Fruit fly (Drosophila melanogaster): ENCODE measurements around the gene Amnionless.

The Amnionless gene

dm6 chr2L:285596-286023 lies 3.3 kb downstream of the Amnionless start (continued):
- TF ChIP-seq Blimp-1 (GFP tag; optimal IDR thresholded peaks at IDR 0.05) (peak; percentile 41), CG4328 (GFP tag; optimal IDR thresholded peaks at IDR 0.05) (peak; percentile 24), HHEX (GFP tag; optimal IDR thresholded peaks at IDR 0.05) (peak; percentile 55), CG12071 (GFP tag; optimal IDR thresholded peaks at IDR 0.05) (peak; percentile 43), CG34224 (GFP tag; IDR thresholded peaks at IDR 0.05; ENCODE audit: partially characterized antibody) (peak; percentile 26; the same call in 1 of the 3 replicates), gro (GFP tag; optimal IDR thresholded peaks at IDR 0.05) (peak; percentile 59), jumu (GFP tag; optimal IDR thresholded peaks at IDR 0.05) (peak; percentile 13), Ptx1 (GFP tag; IDR thresholded peaks at IDR 0.05) (peak; percentile 45; the same call in 1 of the 2 replicates), Ada2b (GFP tag; IDR thresholded peaks at IDR 0.05) (no peak), org-1 (GFP tag; optimal IDR thresholded peaks at IDR 0.05) (no peak), dimm (GFP tag; IDR thresholded peaks at IDR 0.05) (no peak), CHES-1-like (GFP tag; optimal IDR thresholded peaks at IDR 0.05) (peak; percentile 62), crp (GFP tag; optimal IDR thresholded peaks at IDR 0.05) (peak in 1 of 2 experiments; percentile 44), az2 (GFP tag; optimal IDR thresholded peaks at IDR 0.05) (peak; percentile 42), CG7963 (GFP tag; IDR thresholded peaks at IDR 0.05; ENCODE audit: partially characterized antibody) (no peak), CG4854 (GFP tag; optimal IDR thresholded peaks at IDR 0.05) (no peak), CG17912 (GFP tag; optimal IDR thresholded peaks at IDR 0.05) (peak; percentile 53), ind (GFP tag; optimal IDR thresholded peaks at IDR 0.05) (peak; percentile 35), CG17359 (tag; optimal IDR thresholded peaks at IDR 0.05) (peak; percentile 52), chn (GFP tag; optimal IDR thresholded peaks at IDR 0.05) (peak; percentile 81), CrebB (tag; optimal IDR thresholded peaks at IDR 0.05) (peak; percentile 53), CTCF (GFP tag; optimal IDR thresholded peaks at IDR 0.05) (peak; percentile 25), Gsc (GFP tag; IDR thresholded peaks at IDR 0.05) (no peak), grau (tag; optimal IDR thresholded peaks at IDR 0.05) (peak; percentile 68), croc (GFP tag; conservative IDR thresholded peaks at IDR 0.05) (no peak), CG17612 (GFP tag; IDR thresholded peaks at IDR 0.05) (no peak), tll (GFP tag; optimal IDR thresholded peaks at IDR 0.05) (no peak), row (GFP tag; IDR thresholded peaks at IDR 0.05) (peak; percentile 73), Dll (GFP tag; IDR thresholded peaks at IDR 0.05; ENCODE audit: partially characterized antibody) (no peak), CG9215 (GFP tag; IDR thresholded peaks at IDR 0.05) (no peak), CG10147 (GFP tag; optimal IDR thresholded peaks at IDR 0.05) (peak; percentile 53), CG31224 (GFP tag; IDR thresholded peaks at IDR 0.05) (no peak), al (GFP tag; IDR thresholded peaks at IDR 0.05) (0 out of 2 replicates have a peak, but pooled peaks have one; percentile 33), knrl (GFP tag; IDR thresholded peaks at IDR 0.05; ENCODE audit: partially characterized antibody) (peak; percentile 26; the same call in 1 of the 3 replicates), Sry-δ (GFP tag; optimal IDR thresholded peaks at IDR 0.05) (peak; percentile 54), CG2678 (tag; optimal IDR thresholded peaks at IDR 0.05) (peak; percentile 69), YL-1 (GFP tag; optimal IDR thresholded peaks at IDR 0.05) (peak; percentile 63), corto (GFP tag; optimal IDR thresholded peaks at IDR 0.05) (no peak), CG10543 (GFP tag; optimal IDR thresholded peaks at IDR 0.05) (peak; percentile 35), nmo (GFP tag; optimal IDR thresholded peaks at IDR 0.05) (peak; percentile 46), bowl (GFP tag; IDR thresholded peaks at IDR 0.05) (no peak), CG12104 (GFP tag; optimal IDR thresholded peaks at IDR 0.05) (no peak), slbo (GFP tag; IDR thresholded peaks at IDR 0.05) (peak; percentile 61), esg (GFP tag; conservative IDR thresholded peaks at IDR 0.05) (no peak), Poxn (GFP tag; IDR thresholded peaks at IDR 0.05) (no peak), Deaf1 (tag; optimal IDR thresholded peaks at IDR 0.05) (peak; percentile 70), rib (GFP tag; IDR thresholded peaks at IDR 0.05) (no peak), cg (GFP tag; optimal IDR thresholded peaks at IDR 0.05) (peak; percentile 0), Side (GFP tag; optimal IDR thresholded peaks at IDR 0.05) (peak; percentile 26), schlank (tag; optimal IDR thresholded peaks at IDR 0.05) (no peak), Lhr (GFP tag; optimal IDR thresholded peaks at IDR 0.05) (peak; percentile 50)
